Fruit fly (Drosophila melanogaster) whole organism, wandering third instar larva: Measurements from ENCODE around the gene Jon66Ci.

ENCODE experiments used
- CG9705 ChIP-seq: fragments of 200-800 bp; sonication (Bioruptor generic); optimal IDR thresholded peaks from 2 replicates; lab custom pipeline; 2018; ENCODE audit warnings: missing biosample characterization, mild to moderate bottlenecking, missing genetic modification characterization
- CrebA ChIP-seq: fragments of 200-800 bp; sonication (Bioruptor generic); optimal IDR thresholded peaks from 2 replicates; lab custom pipeline; 2016; ENCODE audit warnings: missing biosample characterization, mild to moderate bottlenecking, missing genetic modification characterization, borderline replicate concordance
- Dfd ChIP-seq: fragments of >200 bp; optimal IDR thresholded peaks from 2 replicates; lab custom pipeline; 2017; ENCODE audit warnings: missing biosample characterization, missing genetic modification characterization
- Dif ChIP-seq: fragments of 200-275, 200-300 bp; sonication (Bioruptor generic); optimal IDR thresholded peaks from 2 replicates; lab custom pipeline; 2018; ENCODE audit warnings: missing biosample characterization, missing genetic modification characterization; ENCODE audit not compliant: partially characterized antibody
- GATAd ChIP-seq: sonication (Bioruptor generic); optimal IDR thresholded peaks from 2 replicates; lab custom pipeline; 2016; ENCODE audit warnings: missing biosample characterization, missing genetic modification characterization
- HLH106 ChIP-seq: fragments of 200-800 bp; optimal IDR thresholded peaks from 3 replicates; lab custom pipeline; 2019; ENCODE audit warnings: missing biosample characterization, mild to moderate bottlenecking, missing genetic modification characterization, moderate library complexity
- Hnf4 ChIP-seq: fragments of 200-800 bp; sonication (Bioruptor generic); optimal IDR thresholded peaks from 2 replicates; lab custom pipeline; 2016; ENCODE audit warnings: missing biosample characterization, mild to moderate bottlenecking, missing genetic modification characterization
- Hr78 ChIP-seq: fragments of >200 bp; optimal IDR thresholded peaks from 2 replicates; lab custom pipeline; 2017; ENCODE audit warnings: missing biosample characterization, missing genetic modification characterization
- Hr83 ChIP-seq: fragments of 200-300 bp; sonication (Bioruptor generic); optimal IDR thresholded peaks from 2 replicates; lab custom pipeline; 2016; ENCODE audit warnings: missing biosample characterization, mild to moderate bottlenecking, missing genetic modification characterization, moderate library complexity; ENCODE audit not compliant: poor library complexity, severe bottlenecking
- Jra ChIP-seq: sonication (Bioruptor generic); optimal IDR thresholded peaks from 2 replicates; lab custom pipeline; 2016; ENCODE audit warnings: missing biosample characterization, missing genetic modification characterization
- Mio ChIP-seq: sonication (Bioruptor generic); optimal IDR thresholded peaks from 2 replicates; lab custom pipeline; 2016; ENCODE audit warnings: missing biosample characterization, missing genetic modification characterization
- Myc ChIP-seq: fragments of >200 bp; optimal IDR thresholded peaks from 2 replicates; lab custom pipeline; 2017
- N ChIP-seq: fragments of >200 bp; optimal IDR thresholded peaks from 2 replicates; lab custom pipeline; 2018; ENCODE audit warnings: missing biosample characterization, missing external identifiers, missing genetic modification characterization
- OdsH ChIP-seq: fragments of 200-800 bp; sonication (Bioruptor generic); optimal IDR thresholded peaks from 2 replicates; lab custom pipeline; 2016; ENCODE audit warnings: missing biosample characterization, mild to moderate bottlenecking, missing genetic modification characterization
- Rel ChIP-seq, 2 experiments: fragments of 200-800 bp; sonication (Bioruptor generic) in 1 of 2; optimal IDR thresholded peaks; 2 replicates in 1 of 2; 3 replicates in 1 of 2; lab custom pipeline; 2016 to 2019; ENCODE audit warnings: mild to moderate bottlenecking in 2 of 2, missing biosample characterization in 2 of 2, missing genetic modification characterization in 2 of 2, moderate library complexity in 1 of 2
- Sp1 ChIP-seq: fragments of 200-800 bp; sonication (Bioruptor generic); optimal IDR thresholded peaks from 3 replicates; lab custom pipeline; 2019; ENCODE audit warnings: missing biosample characterization, mild to moderate bottlenecking, missing genetic modification characterization, moderate library complexity
- Vsx2 ChIP-seq: fragments of 200-300, 225-300 bp; sonication (Bioruptor generic); optimal IDR thresholded peaks from 2 replicates; lab custom pipeline; 2018; ENCODE audit warnings: missing biosample characterization, missing genetic modification characterization; ENCODE audit not compliant: partially characterized antibody
- brk ChIP-seq: fragments of 200-800 bp; sonication (Bioruptor generic); optimal IDR thresholded peaks from 2 replicates; lab custom pipeline; 2016; ENCODE audit warnings: missing biosample characterization, mild to moderate bottlenecking, missing genetic modification characterization
- dmrt93B ChIP-seq: fragments of 200-800 bp; sonication (Bioruptor generic); optimal IDR thresholded peaks from 2 replicates; lab custom pipeline; 2018; ENCODE audit warnings: missing biosample characterization, mild to moderate bottlenecking, missing genetic modification characterization
- dsf ChIP-seq: sonication (Bioruptor generic); optimal IDR thresholded peaks from 2 replicates; lab custom pipeline; 2016; ENCODE audit warnings: missing biosample characterization, missing genetic modification characterization, borderline replicate concordance
- ey ChIP-seq: fragments of 200-800 bp; sonication (Bioruptor generic); optimal IDR thresholded peaks from 2 replicates; lab custom pipeline; 2016; ENCODE audit warnings: missing biosample characterization, missing genetic modification characterization
- foxo ChIP-seq, 2 experiments: fragments of 200-800 bp; sonication (Bioruptor generic); optimal IDR thresholded peaks; 2 replicates in 1 of 2; 3 replicates in 1 of 2; lab custom pipeline; 2016 to 2017; ENCODE audit warnings: missing biosample characterization in 2 of 2, missing genetic modification characterization in 2 of 2
- fru ChIP-seq: fragments of 200-800 bp; sonication (Bioruptor generic); optimal IDR thresholded peaks from 3 replicates; lab custom pipeline; 2016; ENCODE audit warnings: missing biosample characterization, mild to moderate bottlenecking, missing genetic modification characterization
- h ChIP-seq: fragments of 200-800 bp; sonication (Bioruptor generic); optimal IDR thresholded peaks from 3 replicates; lab custom pipeline; 2016; ENCODE audit warnings: missing biosample characterization, mild to moderate bottlenecking, missing genetic modification characterization
- jim ChIP-seq: fragments of 175-275, 200-325 bp; sonication (Bioruptor generic); optimal IDR thresholded peaks from 2 replicates; lab custom pipeline; 2016; ENCODE audit warnings: missing biosample characterization, mild to moderate bottlenecking, missing genetic modification characterization
- lola ChIP-seq: fragments of >200 bp; optimal IDR thresholded peaks from 2 replicates; lab custom pipeline; 2017; ENCODE audit warnings: missing biosample characterization, missing genetic modification characterization
- pan ChIP-seq: fragments of >200 bp; optimal IDR thresholded peaks from 2 replicates; lab custom pipeline; 2017
- psq ChIP-seq: fragments of 200-800 bp; sonication (Bioruptor generic); optimal IDR thresholded peaks from 3 replicates; lab custom pipeline; 2017; ENCODE audit warnings: missing biosample characterization, mild to moderate bottlenecking, missing genetic modification characterization, moderate library complexity
- rgr ChIP-seq: fragments of 200-800 bp; sonication (Bioruptor generic); optimal IDR thresholded peaks from 3 replicates; lab custom pipeline; 2016; ENCODE audit warnings: missing biosample characterization, mild to moderate bottlenecking, missing genetic modification characterization
- sage ChIP-seq: fragments of 200-800 bp; sonication (Bioruptor generic); optimal IDR thresholded peaks from 2 replicates; lab custom pipeline; 2016; ENCODE audit warnings: missing biosample characterization, mild to moderate bottlenecking, missing genetic modification characterization
- sv ChIP-seq: fragments of 200-800 bp; sonication (Bioruptor generic); optimal IDR thresholded peaks from 3 replicates; lab custom pipeline; 2016; ENCODE audit warnings: missing biosample characterization, missing genetic modification characterization
- tai ChIP-seq: sonication (Bioruptor generic); optimal IDR thresholded peaks from 2 replicates; lab custom pipeline; 2016; ENCODE audit warnings: missing biosample characterization, missing genetic modification characterization
- usp ChIP-seq: fragments of >200 bp; optimal IDR thresholded peaks from 2 replicates; lab custom pipeline; 2017; ENCODE audit warnings: missing biosample characterization, missing genetic modification characterization
- woc ChIP-seq: sonication (Bioruptor generic); optimal IDR thresholded peaks from 2 replicates; lab custom pipeline; 2016; ENCODE audit warnings: missing biosample characterization, mild to moderate bottlenecking, missing genetic modification characterization

Gene Jon66Ci

DNA sequence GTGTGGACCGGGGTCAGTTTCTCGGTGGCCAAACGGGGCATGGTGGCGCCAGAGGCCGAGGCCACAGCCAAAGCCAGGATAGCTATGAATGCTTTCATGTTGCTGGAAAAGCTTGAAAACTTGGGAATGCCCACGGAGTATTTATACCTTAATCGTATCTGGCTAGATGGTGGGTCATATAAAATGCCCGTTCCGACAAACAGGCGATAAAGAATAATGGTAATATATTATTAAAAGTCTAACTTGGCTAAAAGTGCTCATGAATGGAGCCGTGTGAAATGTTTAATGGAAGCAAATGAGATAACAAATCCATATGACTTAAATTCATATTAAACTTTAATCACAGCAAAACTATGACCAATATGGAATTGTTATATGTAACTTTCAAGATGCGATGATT is 2.2 kb downstream of the Jon66Ci start, which contains the start of gene Jon66Cii:
Gene Jon66Cii, minus strand, starts transcription at position 101 of the 400 bp plus-strand sequence.
- TF ChIP-seq GATAd (no peak), CrebA (GFP tag; lab: Kevin White, UChicago) (no peak), Hnf4 (no peak), Vsx2 (GFP tag; lab: Kevin White, UChicago) (no peak), fru (GFP tag; lab: Kevin White, UChicago) (no peak), pan (lab: Kevin White, UChicago) (no peak), Dfd (GFP tag; lab: Kevin White, UChicago) (no peak), lola (GFP tag; lab: Kevin White, UChicago) (no peak), tai (GFP tag; lab: Kevin White, UChicago) (no peak), dsf (GFP tag; lab: Kevin White, UChicago) (no peak), ey (GFP tag; lab: Kevin White, UChicago) (no peak), N (no peak), brk (GFP tag; lab: Kevin White, UChicago) (no peak), Sp1 (GFP tag; lab: Kevin White, UChicago) (no peak), OdsH (no peak), h (no peak), foxo (GFP tag; optimal IDR thresholded peaks at IDR 0.05; lab: Kevin White, UChicago) (no peak)

DNA sequence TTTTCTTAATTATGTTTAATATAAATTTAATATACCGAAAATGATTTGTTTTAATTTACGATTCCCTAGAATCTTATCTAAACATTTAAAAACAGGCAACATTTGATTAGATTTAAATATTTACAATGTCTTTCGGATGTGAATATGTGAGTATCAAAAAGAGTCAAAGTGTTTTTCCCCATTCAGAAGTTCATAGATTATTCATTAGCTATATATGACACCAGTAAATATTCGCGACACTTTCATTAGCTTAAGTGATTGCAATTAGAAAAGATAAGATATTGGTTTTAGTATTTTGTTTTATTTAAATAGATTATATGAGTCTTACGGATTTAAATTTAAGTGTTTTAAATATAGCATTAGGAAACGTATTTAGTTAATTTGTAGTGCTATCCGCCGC is 2.8 kb downstream of the Jon66Ci start:
- TF ChIP-seq Rel (GFP tag; optimal IDR thresholded peaks at IDR 0.05; lab: Kevin White, UChicago) (no peak), Rel (tag; optimal IDR thresholded peaks at IDR 0.05; lab: Kevin White, UChicago) (peak; percentile 86), jim (GFP tag; lab: Kevin White, UChicago) (no peak)

DNA sequence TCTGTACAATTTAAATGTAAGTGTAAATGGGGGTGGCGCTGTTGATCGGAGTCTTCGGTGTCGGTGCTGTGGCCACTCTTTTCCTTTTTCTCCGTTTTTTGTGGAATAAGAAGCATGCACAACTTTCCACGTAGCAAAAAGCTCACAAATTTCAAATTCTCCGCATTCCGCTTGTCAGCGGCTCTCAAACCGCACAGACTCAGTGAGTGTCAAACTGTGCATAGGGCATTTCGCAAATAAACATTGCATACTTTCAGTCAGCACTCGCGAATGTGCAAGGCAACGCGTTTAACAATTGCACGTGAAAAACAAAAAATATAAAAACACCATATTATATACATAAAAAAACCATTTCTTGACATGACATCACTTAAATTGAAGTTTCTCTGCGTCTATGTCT is 3.6 kb downstream of the Jon66Ci start:
- TF ChIP-seq Jra (GFP tag; lab: Kevin White, UChicago): no peak
- no peak for TF ChIP-seq brk (GFP tag; lab: Kevin White, UChicago)
- TF ChIP-seq Sp1 (GFP tag; lab: Kevin White, UChicago): no peak
- TF ChIP-seq CG9705: no peak
- no peak for TF ChIP-seq CrebA (GFP tag; lab: Kevin White, UChicago)
- TF ChIP-seq Hr78: no peak
- TF ChIP-seq lola (GFP tag; lab: Kevin White, UChicago): no peak
- no peak for TF ChIP-seq Mio (GFP tag; lab: Kevin White, UChicago)
- TF ChIP-seq rgr (GFP tag; lab: Kevin White, UChicago): peak; percentile 1
- TF ChIP-seq Myc: peak; percentile 91
- TF ChIP-seq dmrt93B (GFP tag; lab: Kevin White, UChicago): no peak
- no peak for TF ChIP-seq sv (GFP tag; lab: Kevin White, UChicago)
- TF ChIP-seq psq: no peak
- no peak for TF ChIP-seq h
- no peak for TF ChIP-seq sage (GFP tag; lab: Kevin White, UChicago)
- TF ChIP-seq Hnf4: no peak

DNA sequence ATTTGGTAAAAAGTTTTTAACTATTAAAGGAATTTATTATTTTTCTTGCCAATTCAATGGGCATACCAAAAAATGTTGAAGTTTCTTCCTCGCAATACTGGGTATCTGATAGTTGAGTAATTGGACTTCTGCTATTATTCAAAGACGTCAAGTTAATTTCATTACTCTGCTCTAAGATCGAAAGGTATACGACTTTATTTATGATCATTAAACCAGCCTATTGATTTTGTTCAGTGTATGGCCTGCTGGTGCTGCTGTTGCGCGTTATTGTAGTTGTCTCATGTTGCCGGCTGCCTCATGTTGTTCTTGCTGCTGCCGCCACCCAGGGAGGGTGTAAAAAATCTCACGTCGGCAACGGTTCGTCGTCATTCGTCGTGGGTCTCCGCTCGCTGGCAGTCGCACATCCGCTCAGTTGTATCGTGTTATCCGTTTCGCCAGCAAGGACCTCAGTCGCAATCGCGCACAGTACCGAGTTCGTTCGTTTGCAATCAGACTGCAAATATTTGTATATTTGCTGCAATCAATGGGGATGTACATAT is 4.4 kb downstream of the Jon66Ci start, which contains the start of gene CG7120:
Gene CG7120, plus strand, starts transcription at position 371 of the 539 bp plus-strand sequence.
- TF ChIP-seq fru (GFP tag; lab: Kevin White, UChicago) (peak; percentile 51), psq (no peak), HLH106 (peak; percentile 57), dmrt93B (GFP tag; lab: Kevin White, UChicago) (no peak), Dfd (GFP tag; lab: Kevin White, UChicago) (no peak), h (peak; percentile 57), foxo (GFP tag; optimal IDR thresholded peaks at IDR 0.05; lab: Kevin White, UChicago) (peak in 1 of 2 experiments; percentile 51), Hr83 (GFP tag; lab: Kevin White, UChicago) (no peak), jim (GFP tag; lab: Kevin White, UChicago) (no peak), Mio (GFP tag; lab: Kevin White, UChicago) (no peak), CrebA (GFP tag; lab: Kevin White, UChicago) (no peak)

DNA sequence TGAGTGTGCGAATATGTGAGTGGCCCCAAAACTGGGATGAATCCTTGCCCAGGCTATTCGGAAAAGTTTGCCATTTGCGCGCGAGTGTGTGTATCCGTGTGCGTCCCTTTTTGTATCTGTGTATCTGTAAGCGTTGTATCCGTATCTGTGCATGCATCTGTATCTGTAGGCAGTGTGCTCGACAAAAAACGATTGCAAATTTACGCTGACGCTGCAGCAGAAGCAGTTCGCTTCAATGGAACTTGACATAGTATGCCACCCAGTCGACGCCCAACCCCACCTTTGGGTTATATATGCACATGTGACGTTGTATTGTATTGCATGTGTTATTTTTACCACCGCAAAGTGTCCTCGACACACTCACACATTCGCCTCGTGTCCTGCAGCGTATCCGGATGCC is 4.8 kb downstream of the Jon66Ci start:
- TF ChIP-seq pan (lab: Kevin White, UChicago) (no peak), fru (GFP tag; lab: Kevin White, UChicago) (no peak), CrebA (GFP tag; lab: Kevin White, UChicago) (no peak), rgr (GFP tag; lab: Kevin White, UChicago) (no peak), HLH106 (no peak), Dif (GFP tag; lab: Kevin White, UChicago) (no peak), Vsx2 (GFP tag; lab: Kevin White, UChicago) (no peak), jim (GFP tag; lab: Kevin White, UChicago) (no peak), Dfd (GFP tag; lab: Kevin White, UChicago) (no peak), lola (GFP tag; lab: Kevin White, UChicago) (no peak), usp (GFP tag; lab: Kevin White, UChicago) (no peak), GATAd (no peak), woc (no peak), Mio (GFP tag; lab: Kevin White, UChicago) (no peak), Jra (GFP tag; lab: Kevin White, UChicago) (no peak), brk (GFP tag; lab: Kevin White, UChicago) (no peak), psq (no peak), tai (GFP tag; lab: Kevin White, UChicago) (no peak)
